Worm (Caenorhabditis elegans) whole organism, L4 larva: ENCODE measurements around the gene grsp-4.

Source experiments
- R02D3.7 ChIP-seq: fragments of 150-350 bp; sonication (generic microtip); optimal IDR thresholded peaks from 3 replicates; lab custom pipeline; 2014; ENCODE audit warnings: missing biosample characterization, missing genetic modification characterization
- Y105C5A.15 ChIP-seq: fragments of 200-800 bp; sonication (Bioruptor generic); IDR thresholded peaks from 2 replicates; pipeline ENCODE4 v1.3.6; 2022; ENCODE audit warnings: missing genetic modification characterization, missing compliant biosample characterization
- ceh-20 ChIP-seq: fragments of 200-800 bp; sonication (Bioruptor generic); IDR thresholded peaks from 2 replicates; pipeline ENCODE4 v1.3.6; 2022; ENCODE audit warnings: missing genetic modification reagents, missing genetic modification characterization, missing compliant biosample characterization
- daf-19 ChIP-seq: fragments of 200-800 bp; sonication (Bioruptor generic); conservative IDR thresholded peaks from 2 replicates; pipeline ENCODE4 v1.3.6; 2022; ENCODE audit warnings: missing genetic modification characterization, missing compliant biosample characterization
- fkh-10 ChIP-seq: fragments of 150-350 bp; optimal IDR thresholded peaks from 2 replicates; lab custom pipeline; 2014; ENCODE audit warnings: missing biosample characterization, missing genetic modification reagents, missing genetic modification characterization
- fos-1 ChIP-seq: fragments of 150-350 bp; optimal IDR thresholded peaks from 2 replicates; lab custom pipeline; 2014; ENCODE audit warnings: missing biosample characterization, missing genetic modification characterization
- lin-13 ChIP-seq: fragments of 150-350 bp; optimal IDR thresholded peaks from 2 replicates; lab custom pipeline; 2014; ENCODE audit warnings: missing biosample characterization, missing genetic modification reagents, missing genetic modification characterization
- lir-3 ChIP-seq: sonication (generic microtip); optimal IDR thresholded peaks from 2 replicates; lab custom pipeline; 2016; ENCODE audit warnings: mild to moderate bottlenecking, missing genetic modification characterization, missing compliant biosample characterization
- madf-9 ChIP-seq: fragments of 200-800 bp; sonication (Bioruptor generic); conservative IDR thresholded peaks from 2 replicates; pipeline ENCODE4 v1.3.6; 2022; ENCODE audit warnings: missing genetic modification reagents, missing genetic modification characterization, missing compliant biosample characterization
- nhr-6 ChIP-seq: fragments of 150-350 bp; optimal IDR thresholded peaks from 2 replicates; lab custom pipeline; 2014; ENCODE audit warnings: missing biosample characterization, missing genetic modification characterization
- nhr-77 ChIP-seq: fragments of 150-350 bp; optimal IDR thresholded peaks from 2 replicates; lab custom pipeline; 2014; ENCODE audit warnings: missing biosample characterization, missing genetic modification characterization
- unc-62 ChIP-seq, 3 experiments: fragments of 150-350 bp in 1 of 3; sonication (generic microtip); optimal IDR thresholded peaks in 2 of 3; peaks in 1 of 3; 1 replicate in 1 of 3; 2 replicates in 2 of 3; lab custom pipeline; 2014 to 2017; ENCODE audit warnings: missing biosample characterization in 3 of 3, missing genetic modification characterization in 3 of 3, missing genetic modification reagents in 3 of 3, missing genotype in 1 of 3
- ztf-7 ChIP-seq: fragments of 150-350 bp; optimal IDR thresholded peaks from 2 replicates; lab custom pipeline; 2014; ENCODE audit warnings: missing biosample characterization, missing genetic modification characterization

DNA sequence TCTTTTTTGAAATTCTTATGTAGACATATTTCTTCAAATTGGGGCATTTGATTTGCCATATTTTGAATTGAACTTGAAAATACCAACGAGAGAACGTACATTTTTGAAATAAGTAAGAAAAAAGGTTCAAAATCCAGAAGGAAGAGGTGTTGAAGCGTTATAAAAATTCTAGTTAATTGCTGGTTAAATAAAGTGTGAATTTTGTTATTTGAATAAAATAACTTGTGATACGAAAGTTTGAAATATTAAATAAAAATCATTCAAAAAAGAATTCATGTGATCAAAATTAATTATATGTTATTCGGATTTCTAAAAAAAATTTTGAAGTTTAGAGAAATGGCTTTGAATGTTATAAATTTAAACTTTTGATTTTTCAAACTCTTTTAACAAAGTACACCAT, 24.6 kb upstream of the grsp-4 start, which contains the start of gene C50E3.9:
- TF ChIP-seq unc-62 (GFP tag; optimal IDR thresholded peaks at IDR 0.05 in 1 of 2; lab: Kevin White, UChicago), result no peak
- TF ChIP-seq unc-62 (tag; optimal IDR thresholded peaks at IDR 0.05; lab: Kevin White, UChicago), result no peak
- no peak for TF ChIP-seq R02D3.7
- TF ChIP-seq fkh-10, result no peak
- TF ChIP-seq lir-3 (tag; lab: Kevin White, UChicago), result no peak
- no peak for TF ChIP-seq fos-1 (tag; lab: Kevin White, UChicago)
- TF ChIP-seq nhr-6 (tag; lab: Kevin White, UChicago), result no peak
- TF ChIP-seq lin-13, result no peak
- no peak for TF ChIP-seq Y105C5A.15 (GFP tag; lab: Robert Waterston, UW)
- no peak for TF ChIP-seq nhr-77
- no peak for TF ChIP-seq ceh-20
- no peak for TF ChIP-seq daf-19
- no peak for TF ChIP-seq madf-9 (GFP tag; lab: Robert Waterston, UW)
- no peak for TF ChIP-seq ztf-7 (tag; lab: Kevin White, UChicago)
